Worm (Caenorhabditis elegans) whole organism, mixed stage, embryonic: ENCODE data around the gene Y19D10B.6.

Source experiments
- ceh-43 ChIP-seq: fragments of 200-800 bp; sonication (Bioruptor generic); optimal IDR thresholded peaks from 2 replicates; lab custom pipeline; 2018; ENCODE audit warnings: mild to moderate bottlenecking, missing genetic modification characterization, moderate library complexity, missing compliant biosample characterization
- drap-1 ChIP-seq: fragments of 200-800 bp; sonication (Bioruptor generic); optimal IDR thresholded peaks from 3 replicates; lab custom pipeline; 2018; ENCODE audit warnings: mild to moderate bottlenecking, missing genetic modification characterization, missing compliant biosample characterization
- elt-1 ChIP-seq: sonication (generic microtip); optimal IDR thresholded peaks from 2 replicates; lab custom pipeline; 2017; ENCODE audit warnings: missing genetic modification characterization, mild to moderate bottlenecking, missing compliant biosample characterization, antibody characterized with exemption, moderate library complexity, borderline replicate concordance; ENCODE audit not compliant: insufficient read depth
- ham-2 ChIP-seq: fragments of 200-800 bp; sonication (Bioruptor generic); optimal IDR thresholded peaks from 2 replicates; lab custom pipeline; 2018; ENCODE audit warnings: mild to moderate bottlenecking, missing genetic modification characterization, missing compliant biosample characterization
- lin-13 ChIP-seq: fragments of 150-350 bp; optimal IDR thresholded peaks from 2 replicates; lab custom pipeline; 2014; ENCODE audit warnings: missing biosample characterization, missing genetic modification characterization
- mep-1 ChIP-seq: fragments of 150-350 bp; optimal IDR thresholded peaks from 2 replicates; lab custom pipeline; 2017; ENCODE audit warnings: missing biosample characterization, missing genetic modification reagents, missing genetic modification characterization, inconsistent platforms
- nhr-237 ChIP-seq: fragments of 150-350 bp; optimal IDR thresholded peaks from 2 replicates; lab custom pipeline; 2014; ENCODE audit warnings: missing biosample characterization, missing genetic modification characterization
- nhr-28 ChIP-seq: fragments of 150-350 bp; optimal IDR thresholded peaks from 2 replicates; lab custom pipeline; 2014; ENCODE audit warnings: missing biosample characterization, missing genetic modification characterization
- pha-4 ChIP-seq: fragments of 150-350 bp; optimal IDR thresholded peaks from 2 replicates; lab custom pipeline; 2018; ENCODE audit warnings: missing biosample characterization, missing genetic modification reagents, missing genetic modification characterization
- sptf-1 ChIP-seq: sonication (generic microtip); optimal IDR thresholded peaks from 2 replicates; lab custom pipeline; 2017; ENCODE audit warnings: mild to moderate bottlenecking, missing genetic modification characterization, moderate library complexity, missing compliant biosample characterization
- zip-8 ChIP-seq: fragments of 150-350 bp; optimal IDR thresholded peaks from 2 replicates; lab custom pipeline; 2014; ENCODE audit warnings: missing biosample characterization, missing genetic modification characterization

- TF ChIP-seq zip-8 (tag; lab: Kevin White, UChicago) (no peak), elt-1 (no peak), nhr-28 (no peak), nhr-237 (tag; lab: Kevin White, UChicago) (no peak), lin-13 (tag; lab: Kevin White, UChicago) (no peak), ham-2 (GFP tag; lab: Kevin White, UChicago) (no peak), pha-4 (tag; lab: Kevin White, UChicago) (no peak), sptf-1 (tag; lab: Kevin White, UChicago) (no peak), drap-1 (no peak), ceh-43 (GFP tag; lab: Kevin White, UChicago) (no peak), mep-1 (tag; lab: Kevin White, UChicago) (no peak)
Observed at ce11 chrV:2278052-2278451, 42.8 kb downstream of the Y19D10B.6 start, which contains the start of gene nhr-59.
